Fruit fly (Drosophila melanogaster) whole organism, wandering third instar larva: ENCODE results near the gene CG31674.
A peak's percentile ranks its signal among the peaks of the same experiment; 100 is the strongest.

Experiments
- Abd-B ChIP-seq: fragments of >200 bp; optimal IDR thresholded peaks from 2 replicates; lab custom pipeline; 2017; ENCODE audit warnings: missing biosample characterization, missing genetic modification characterization
- CG32264 ChIP-seq: fragments of 200-800 bp; sonication (Bioruptor generic); optimal IDR thresholded peaks from 2 replicates; lab custom pipeline; 2016; ENCODE audit warnings: missing biosample characterization, missing genetic modification characterization
- CG9705 ChIP-seq: fragments of 200-800 bp; sonication (Bioruptor generic); optimal IDR thresholded peaks from 2 replicates; lab custom pipeline; 2018; ENCODE audit warnings: missing biosample characterization, mild to moderate bottlenecking, missing genetic modification characterization
- CrebA ChIP-seq: fragments of 200-800 bp; sonication (Bioruptor generic); optimal IDR thresholded peaks from 2 replicates; lab custom pipeline; 2016; ENCODE audit warnings: missing biosample characterization, mild to moderate bottlenecking, missing genetic modification characterization, borderline replicate concordance
- Dfd ChIP-seq: fragments of >200 bp; optimal IDR thresholded peaks from 2 replicates; lab custom pipeline; 2017; ENCODE audit warnings: missing biosample characterization, missing genetic modification characterization
- Dif ChIP-seq: fragments of 200-275, 200-300 bp; sonication (Bioruptor generic); optimal IDR thresholded peaks from 2 replicates; lab custom pipeline; 2018; ENCODE audit warnings: missing biosample characterization, missing genetic modification characterization; ENCODE audit not compliant: partially characterized antibody
- GATAd ChIP-seq: sonication (Bioruptor generic); optimal IDR thresholded peaks from 2 replicates; lab custom pipeline; 2016; ENCODE audit warnings: missing biosample characterization, missing genetic modification characterization
- HLH106 ChIP-seq: fragments of 200-800 bp; optimal IDR thresholded peaks from 3 replicates; lab custom pipeline; 2019; ENCODE audit warnings: missing biosample characterization, mild to moderate bottlenecking, missing genetic modification characterization, moderate library complexity
- Hnf4 ChIP-seq: fragments of 200-800 bp; sonication (Bioruptor generic); optimal IDR thresholded peaks from 2 replicates; lab custom pipeline; 2016; ENCODE audit warnings: missing biosample characterization, mild to moderate bottlenecking, missing genetic modification characterization
- Hr78 ChIP-seq: fragments of >200 bp; optimal IDR thresholded peaks from 2 replicates; lab custom pipeline; 2017; ENCODE audit warnings: missing biosample characterization, missing genetic modification characterization
- Hr83 ChIP-seq: fragments of 200-300 bp; sonication (Bioruptor generic); optimal IDR thresholded peaks from 2 replicates; lab custom pipeline; 2016; ENCODE audit warnings: missing biosample characterization, mild to moderate bottlenecking, missing genetic modification characterization, moderate library complexity; ENCODE audit not compliant: poor library complexity, severe bottlenecking
- Jra ChIP-seq: sonication (Bioruptor generic); optimal IDR thresholded peaks from 2 replicates; lab custom pipeline; 2016; ENCODE audit warnings: missing biosample characterization, missing genetic modification characterization
- Mio ChIP-seq: sonication (Bioruptor generic); optimal IDR thresholded peaks from 2 replicates; lab custom pipeline; 2016; ENCODE audit warnings: missing biosample characterization, missing genetic modification characterization
- Myc ChIP-seq: fragments of >200 bp; optimal IDR thresholded peaks from 2 replicates; lab custom pipeline; 2017
- N ChIP-seq: fragments of >200 bp; optimal IDR thresholded peaks from 2 replicates; lab custom pipeline; 2018; ENCODE audit warnings: missing biosample characterization, missing external identifiers, missing genetic modification characterization
- OdsH ChIP-seq: fragments of 200-800 bp; sonication (Bioruptor generic); optimal IDR thresholded peaks from 2 replicates; lab custom pipeline; 2016; ENCODE audit warnings: missing biosample characterization, mild to moderate bottlenecking, missing genetic modification characterization
- Rel ChIP-seq, 2 experiments: fragments of 200-800 bp; sonication (Bioruptor generic) in 1 of 2; optimal IDR thresholded peaks; 2 replicates in 1 of 2; 3 replicates in 1 of 2; lab custom pipeline; 2016 to 2019; ENCODE audit warnings: mild to moderate bottlenecking in 2 of 2, missing biosample characterization in 2 of 2, missing genetic modification characterization in 2 of 2, moderate library complexity in 1 of 2
- Sp1 ChIP-seq: fragments of 200-800 bp; sonication (Bioruptor generic); optimal IDR thresholded peaks from 3 replicates; lab custom pipeline; 2019; ENCODE audit warnings: missing biosample characterization, mild to moderate bottlenecking, missing genetic modification characterization, moderate library complexity
- Vsx2 ChIP-seq: fragments of 200-300, 225-300 bp; sonication (Bioruptor generic); optimal IDR thresholded peaks from 2 replicates; lab custom pipeline; 2018; ENCODE audit warnings: missing biosample characterization, missing genetic modification characterization; ENCODE audit not compliant: partially characterized antibody
- br ChIP-seq: fragments of 200-800 bp; sonication (Bioruptor generic); optimal IDR thresholded peaks from 2 replicates; lab custom pipeline; 2016; ENCODE audit warnings: missing biosample characterization, missing genetic modification characterization
- brk ChIP-seq: fragments of 200-800 bp; sonication (Bioruptor generic); optimal IDR thresholded peaks from 2 replicates; lab custom pipeline; 2016; ENCODE audit warnings: missing biosample characterization, mild to moderate bottlenecking, missing genetic modification characterization
- dl ChIP-seq, 2 experiments: fragments of 175-275, 200-275 bp in 1 of 2; fragments of 200-275 bp in 1 of 2; sonication (Bioruptor generic); optimal IDR thresholded peaks; lab custom pipeline; 2018; ENCODE audit warnings: mild to moderate bottlenecking in 2 of 2, missing biosample characterization in 2 of 2, missing genetic modification characterization in 2 of 2, moderate library complexity in 2 of 2; ENCODE audit not compliant: partially characterized antibody in 2 of 2, insufficient read depth in 1 of 2
- dmrt93B ChIP-seq: fragments of 200-800 bp; sonication (Bioruptor generic); optimal IDR thresholded peaks from 2 replicates; lab custom pipeline; 2018; ENCODE audit warnings: missing biosample characterization, mild to moderate bottlenecking, missing genetic modification characterization
- dsf ChIP-seq: sonication (Bioruptor generic); optimal IDR thresholded peaks from 2 replicates; lab custom pipeline; 2016; ENCODE audit warnings: missing biosample characterization, missing genetic modification characterization, borderline replicate concordance
- ey ChIP-seq: fragments of 200-800 bp; sonication (Bioruptor generic); optimal IDR thresholded peaks from 2 replicates; lab custom pipeline; 2016; ENCODE audit warnings: missing biosample characterization, missing genetic modification characterization
- foxo ChIP-seq, 2 experiments: fragments of 200-800 bp; sonication (Bioruptor generic); optimal IDR thresholded peaks; 2 replicates in 1 of 2; 3 replicates in 1 of 2; lab custom pipeline; 2016 to 2017; ENCODE audit warnings: missing biosample characterization in 2 of 2, missing genetic modification characterization in 2 of 2
- fru ChIP-seq: fragments of 200-800 bp; sonication (Bioruptor generic); optimal IDR thresholded peaks from 3 replicates; lab custom pipeline; 2016; ENCODE audit warnings: missing biosample characterization, mild to moderate bottlenecking, missing genetic modification characterization
- h ChIP-seq: fragments of 200-800 bp; sonication (Bioruptor generic); optimal IDR thresholded peaks from 3 replicates; lab custom pipeline; 2016; ENCODE audit warnings: missing biosample characterization, mild to moderate bottlenecking, missing genetic modification characterization
- jim ChIP-seq: fragments of 175-275, 200-325 bp; sonication (Bioruptor generic); optimal IDR thresholded peaks from 2 replicates; lab custom pipeline; 2016; ENCODE audit warnings: missing biosample characterization, mild to moderate bottlenecking, missing genetic modification characterization
- lola ChIP-seq: fragments of >200 bp; optimal IDR thresholded peaks from 2 replicates; lab custom pipeline; 2017; ENCODE audit warnings: missing biosample characterization, missing genetic modification characterization
- pan ChIP-seq: fragments of >200 bp; optimal IDR thresholded peaks from 2 replicates; lab custom pipeline; 2017
- psq ChIP-seq: fragments of 200-800 bp; sonication (Bioruptor generic); optimal IDR thresholded peaks from 3 replicates; lab custom pipeline; 2017; ENCODE audit warnings: missing biosample characterization, mild to moderate bottlenecking, missing genetic modification characterization, moderate library complexity
- rgr ChIP-seq: fragments of 200-800 bp; sonication (Bioruptor generic); optimal IDR thresholded peaks from 3 replicates; lab custom pipeline; 2016; ENCODE audit warnings: missing biosample characterization, mild to moderate bottlenecking, missing genetic modification characterization
- sage ChIP-seq: fragments of 200-800 bp; sonication (Bioruptor generic); optimal IDR thresholded peaks from 2 replicates; lab custom pipeline; 2016; ENCODE audit warnings: missing biosample characterization, mild to moderate bottlenecking, missing genetic modification characterization
- sv ChIP-seq: fragments of 200-800 bp; sonication (Bioruptor generic); optimal IDR thresholded peaks from 3 replicates; lab custom pipeline; 2016; ENCODE audit warnings: missing biosample characterization, missing genetic modification characterization
- tai ChIP-seq: sonication (Bioruptor generic); optimal IDR thresholded peaks from 2 replicates; lab custom pipeline; 2016; ENCODE audit warnings: missing biosample characterization, missing genetic modification characterization
- usp ChIP-seq: fragments of >200 bp; optimal IDR thresholded peaks from 2 replicates; lab custom pipeline; 2017; ENCODE audit warnings: missing biosample characterization, missing genetic modification characterization
- woc ChIP-seq: sonication (Bioruptor generic); optimal IDR thresholded peaks from 2 replicates; lab custom pipeline; 2016; ENCODE audit warnings: missing biosample characterization, mild to moderate bottlenecking, missing genetic modification characterization

Gene CG31674

DNA sequence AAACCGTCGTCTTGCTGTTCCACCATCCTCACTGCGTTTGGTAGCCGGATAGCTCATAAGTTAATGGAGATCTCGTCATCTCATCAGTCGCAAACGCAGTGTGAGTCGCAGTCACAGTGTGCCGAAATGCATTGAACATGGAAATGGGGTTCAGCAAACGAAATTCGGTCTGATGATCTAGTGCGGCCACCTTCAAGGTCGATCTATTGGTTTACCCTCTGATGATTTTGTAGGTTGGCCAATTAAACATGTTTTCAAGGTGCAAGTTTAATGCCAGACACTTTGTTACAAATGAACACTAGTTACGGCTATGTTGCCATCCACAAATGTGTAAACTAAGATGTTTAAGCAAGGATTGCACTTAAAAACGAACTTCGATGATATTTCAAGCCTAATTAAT lies 28.2 kb upstream of the CG31674 start:
- TF ChIP-seq ey (GFP tag; lab: Kevin White, UChicago) (no peak), tai (GFP tag; lab: Kevin White, UChicago) (no peak), HLH106 (tag; lab: Kevin White, UChicago) (no peak), Hr78 (GFP tag; lab: Kevin White, UChicago) (no peak), jim (GFP tag; lab: Kevin White, UChicago) (no peak), Rel (GFP tag; optimal IDR thresholded peaks at IDR 0.05; lab: Kevin White, UChicago) (no peak), Rel (tag; optimal IDR thresholded peaks at IDR 0.05; lab: Kevin White, UChicago) (no peak), woc (no peak), Mio (GFP tag; lab: Kevin White, UChicago) (no peak), pan (lab: Kevin White, UChicago) (no peak), Abd-B (GFP tag; lab: Kevin White, UChicago) (no peak), psq (GFP tag; lab: Kevin White, UChicago) (no peak), CG9705 (GFP tag; lab: Kevin White, UChicago) (no peak), Dfd (GFP tag; lab: Kevin White, UChicago) (no peak), Jra (GFP tag; lab: Kevin White, UChicago) (no peak)
- TF ChIP-seq, all 38 proteins: peak for 0

DNA sequence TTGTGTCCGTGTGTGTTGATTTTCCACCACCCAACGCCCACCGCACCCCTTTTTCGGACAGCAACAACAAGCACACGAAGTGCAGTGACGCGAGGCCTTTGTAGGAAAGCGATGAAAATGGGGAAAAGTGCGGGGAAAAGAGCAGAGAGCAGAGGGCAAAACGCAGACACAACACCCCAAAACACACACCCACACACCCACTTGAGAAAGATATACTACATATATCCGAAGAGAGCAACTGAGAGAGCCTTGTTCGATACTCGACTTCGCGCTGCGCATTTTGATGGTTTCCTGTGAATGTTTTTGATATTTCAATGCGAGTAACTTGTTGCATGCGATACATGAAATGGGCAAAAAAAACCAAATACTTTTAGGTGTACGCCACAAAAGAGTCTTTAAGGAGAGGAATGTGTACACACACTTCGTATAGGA lies 27.3 kb upstream of the CG31674 start:
- TF ChIP-seq psq (GFP tag; lab: Kevin White, UChicago) = peak; percentile 22
- no peak for TF ChIP-seq fru (GFP tag; lab: Kevin White, UChicago)

DNA sequence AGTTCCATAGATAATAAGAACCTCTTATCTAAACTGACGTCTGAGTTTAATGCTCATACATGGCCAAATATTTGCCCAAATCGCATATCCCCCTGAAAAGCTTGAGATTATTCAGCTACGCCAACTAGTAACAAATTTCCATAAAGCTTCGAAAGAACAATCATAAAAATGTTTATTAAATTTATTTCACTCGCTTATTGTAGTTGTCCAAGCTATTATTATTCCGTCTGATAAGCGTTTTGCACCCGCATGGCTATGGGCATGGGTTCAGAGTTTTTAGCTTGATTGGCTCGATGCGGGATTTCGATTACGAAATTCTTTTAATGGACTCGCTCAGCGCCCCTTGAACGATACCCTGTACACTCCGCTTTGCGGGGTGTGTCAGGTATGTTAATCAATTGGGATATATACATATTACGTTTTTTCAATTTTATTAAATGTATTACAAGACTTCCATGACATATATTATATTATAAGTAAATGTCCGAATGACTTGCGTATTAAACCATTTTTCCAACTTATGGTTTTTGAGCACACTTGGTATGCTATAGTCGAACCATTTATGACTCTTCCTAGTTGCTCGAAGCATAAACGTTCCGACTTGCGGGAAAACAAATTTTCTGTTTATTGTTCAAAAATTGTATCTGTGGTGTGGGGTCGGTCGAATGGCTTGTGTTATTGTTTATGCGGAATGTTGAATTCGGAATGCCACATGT lies 25.3 kb upstream of the CG31674 start:
- peak; percentile 61 for TF ChIP-seq HLH106 (tag; lab: Kevin White, UChicago)
- no peak for TF ChIP-seq Hr78 (GFP tag; lab: Kevin White, UChicago)
- TF ChIP-seq br (GFP tag; lab: Kevin White, UChicago) = peak; percentile 52
- no peak for TF ChIP-seq usp (GFP tag; lab: Kevin White, UChicago)
- TF ChIP-seq dsf = no peak
- TF ChIP-seq sage (GFP tag; lab: Kevin White, UChicago) = peak; percentile 21
- no peak for TF ChIP-seq CG32264 (GFP tag; lab: Kevin White, UChicago)
- no peak for TF ChIP-seq Mio (GFP tag; lab: Kevin White, UChicago)
- TF ChIP-seq Sp1 (GFP tag; lab: Kevin White, UChicago) = peak; percentile 15
- TF ChIP-seq foxo (GFP tag; optimal IDR thresholded peaks at IDR 0.05; lab: Kevin White, UChicago) = peak in 1 of 2 experiments; percentile 75
- TF ChIP-seq Myc (lab: Kevin White, UChicago) = no peak
- TF ChIP-seq jim (GFP tag; lab: Kevin White, UChicago) = no peak
- no peak for TF ChIP-seq Jra (GFP tag; lab: Kevin White, UChicago)
- peak; percentile 40 for TF ChIP-seq Rel (GFP tag; optimal IDR thresholded peaks at IDR 0.05; lab: Kevin White, UChicago)
- TF ChIP-seq Rel (tag; optimal IDR thresholded peaks at IDR 0.05; lab: Kevin White, UChicago) = peak; percentile 6
- peak; percentile 75 for TF ChIP-seq fru (GFP tag; lab: Kevin White, UChicago)
- TF ChIP-seq Vsx2 (GFP tag; lab: Kevin White, UChicago) = no peak
- peak; percentile 82 for TF ChIP-seq h
- TF ChIP-seq sv (GFP tag; lab: Kevin White, UChicago) = peak; percentile 94
- no peak for TF ChIP-seq Dfd (GFP tag; lab: Kevin White, UChicago)
- no peak for TF ChIP-seq dl (GFP tag; optimal IDR thresholded peaks at IDR 0.05; lab: Kevin White, UChicago; ENCODE audit: insufficient read depth in 1 of 2, partially characterized antibody in 2 of 2)
- no peak for TF ChIP-seq lola (GFP tag; lab: Kevin White, UChicago)
- no peak for TF ChIP-seq CG9705 (GFP tag; lab: Kevin White, UChicago)
- TF ChIP-seq pan (lab: Kevin White, UChicago) = no peak
- no peak for TF ChIP-seq N (GFP tag; lab: Kevin White, UChicago)
- peak; percentile 41 for TF ChIP-seq dmrt93B (GFP tag; lab: Kevin White, UChicago)
- peak; percentile 60 for TF ChIP-seq Hnf4 (GFP tag; lab: Kevin White, UChicago)
- peak; percentile 55 for TF ChIP-seq ey (GFP tag; lab: Kevin White, UChicago)
- no peak for TF ChIP-seq tai (GFP tag; lab: Kevin White, UChicago)
- peak; percentile 71 for TF ChIP-seq psq (GFP tag; lab: Kevin White, UChicago)
- TF ChIP-seq woc = peak; percentile 21
- peak; percentile 77 for TF ChIP-seq OdsH (GFP tag; lab: Kevin White, UChicago)
- peak; percentile 49 for TF ChIP-seq brk (GFP tag; lab: Kevin White, UChicago)
- TF ChIP-seq Dif (GFP tag; lab: Kevin White, UChicago) = no peak
- no peak for TF ChIP-seq CrebA (GFP tag; lab: Kevin White, UChicago)
- no peak for TF ChIP-seq Hr83 (GFP tag; lab: Kevin White, UChicago)
- TF ChIP-seq Abd-B (GFP tag; lab: Kevin White, UChicago) = no peak
- TF ChIP-seq GATAd (GFP tag; lab: Kevin White, UChicago) = no peak
- TF ChIP-seq rgr (GFP tag; lab: Kevin White, UChicago) = peak; percentile 83
